Fruit fly (Drosophila melanogaster) Kc167 (cell line): ENCODE measurements around the gene Noc3.

Experiments used
- Myc ChIP-seq: fragments of >200 bp; optimal IDR thresholded peaks from 2 replicates; lab custom pipeline; 2017; ENCODE audit warnings: missing external identifiers
- Sin3A ChIP-seq: fragments of >200 bp; optimal IDR thresholded peaks from 2 replicates; lab custom pipeline; 2018; ENCODE audit warnings: missing external identifiers
- h ChIP-seq: fragments of >200 bp; optimal IDR thresholded peaks from 3 replicates; lab custom pipeline; 2018; ENCODE audit warnings: missing external identifiers
- insv ChIP-seq: fragments of >200 bp; optimal IDR thresholded peaks from 3 replicates; lab custom pipeline; 2018; ENCODE audit warnings: missing external identifiers
- psq ChIP-seq: fragments of >200 bp; optimal IDR thresholded peaks from 2 replicates; lab custom pipeline; 2017; ENCODE audit warnings: missing external identifiers
- ttk ChIP-seq: sonication (Bioruptor generic); optimal IDR thresholded peaks from 2 replicates; lab custom pipeline; 2017; ENCODE audit warnings: missing external identifiers

Noc3 gene

dm6 chr3R:7246889-7247288 lies at the start of gene Noc3, which contains the start of gene CG10053:
Gene Noc3, minus strand, starts transcription at chr3R:7246969.
Gene CG10053, plus strand, starts transcription at chr3R:7247090.
- TF ChIP-seq Sin3A (lab: Kevin White, UChicago) = no peak
- TF ChIP-seq ttk (lab: Kevin White, UChicago) = no peak
- TF ChIP-seq Myc (lab: Kevin White, UChicago) = no peak
- no peak for TF ChIP-seq psq (lab: Kevin White, UChicago)
- TF ChIP-seq h = no peak
- TF ChIP-seq insv = no peak

DNA sequence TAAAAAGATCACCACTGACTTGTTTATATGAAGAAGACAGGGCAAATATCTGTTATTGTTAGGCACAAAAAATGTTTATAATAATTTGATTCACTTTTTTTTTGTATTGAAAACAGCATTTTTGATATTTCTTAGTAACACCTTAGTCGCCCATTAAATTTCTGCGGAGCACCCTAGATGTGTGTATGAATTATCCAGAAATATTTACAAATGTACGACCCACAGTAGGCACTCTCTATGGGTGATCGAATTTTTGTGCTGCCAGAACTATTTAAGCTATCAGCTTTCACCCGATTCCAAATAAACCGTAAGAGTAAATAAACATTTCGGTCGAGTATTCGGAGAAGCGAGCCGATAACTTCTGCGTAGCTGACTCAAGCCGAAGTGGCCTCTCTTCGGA lies 38.9 kb upstream of the Noc3 start, which contains the start of gene RacGAP84C:
RacGAP84C (plus strand) TSS at position 301 of the 400 bp plus-strand sequence.
- TF ChIP-seq insv = no peak
- TF ChIP-seq Myc (lab: Kevin White, UChicago) = no peak
- TF ChIP-seq h = no peak
- TF ChIP-seq psq (lab: Kevin White, UChicago) = no peak
- no peak for TF ChIP-seq Sin3A (lab: Kevin White, UChicago)
- TF ChIP-seq ttk (lab: Kevin White, UChicago) = no peak

DNA sequence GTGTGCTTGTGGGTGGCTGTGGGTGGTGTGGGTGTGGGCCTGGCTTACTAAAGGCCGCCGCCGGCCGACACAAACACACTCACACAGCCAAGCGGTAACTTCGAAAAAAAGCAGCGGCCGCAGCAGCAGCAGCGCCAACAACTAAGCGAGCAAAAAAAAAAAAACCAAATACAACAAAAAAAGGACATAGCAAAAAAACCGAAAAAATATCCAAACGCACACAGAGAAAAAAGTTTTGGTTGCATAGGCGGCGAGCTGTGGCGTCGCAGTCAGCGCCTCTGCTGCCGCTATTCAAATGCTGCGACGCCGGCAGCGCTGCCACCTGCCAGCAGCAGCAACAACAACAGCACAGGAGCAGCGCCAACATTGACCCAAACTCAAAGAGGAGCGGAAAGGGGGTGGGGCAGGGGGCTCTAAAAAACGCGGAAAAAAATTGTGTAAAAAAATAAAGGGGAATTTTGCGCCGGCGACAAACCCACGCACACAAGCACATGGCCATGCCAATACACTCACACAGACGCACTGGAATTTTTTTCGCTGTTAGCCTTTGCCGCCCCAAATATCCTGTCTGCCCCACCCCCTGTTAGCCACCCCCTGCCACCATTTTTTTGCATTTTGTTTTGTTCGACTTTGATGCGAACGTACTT lies 35.6 kb upstream of the Noc3 start:
- TF ChIP-seq Sin3A (lab: Kevin White, UChicago) (no peak), insv (no peak), Myc (lab: Kevin White, UChicago) (no peak), psq (lab: Kevin White, UChicago) (no peak), h (no peak), ttk (lab: Kevin White, UChicago) (no peak)

dm6 chr3R:7276782-7277181 lies 30.0 kb upstream of the Noc3 start:
- TF ChIP-seq ttk (lab: Kevin White, UChicago) (no peak), h (no peak), Sin3A (lab: Kevin White, UChicago) (no peak), insv (no peak), psq (lab: Kevin White, UChicago) (no peak), Myc (lab: Kevin White, UChicago) (no peak)

DNA sequence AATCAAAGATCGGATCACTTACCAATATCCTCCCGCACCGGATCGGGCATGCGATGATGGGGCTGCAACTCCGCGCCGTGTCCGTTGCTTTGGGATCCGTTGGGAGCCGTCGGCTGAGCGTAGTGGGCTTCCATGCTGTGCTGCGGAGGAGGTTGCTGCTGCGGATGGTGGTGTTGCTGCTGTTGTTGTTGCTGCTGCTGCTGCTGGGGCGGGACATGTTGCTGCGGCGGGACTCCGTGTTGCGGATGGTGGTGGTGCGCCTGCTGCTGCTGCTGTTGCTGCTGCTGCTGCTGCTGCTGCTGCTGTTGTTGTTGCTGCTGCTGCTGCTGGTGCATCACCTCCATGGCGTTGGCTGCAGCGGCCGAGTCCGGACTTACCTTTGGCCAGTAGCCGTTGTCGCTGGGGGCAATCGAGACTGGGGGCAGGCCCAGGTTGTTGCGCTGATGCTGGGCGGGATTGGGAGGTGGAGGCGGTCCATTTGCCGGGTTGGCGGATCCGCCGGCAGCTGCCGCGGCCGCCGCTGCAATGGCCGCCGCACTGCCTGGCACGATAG lies 28.3 kb upstream of the Noc3 start:
- no peak for TF ChIP-seq insv
- no peak for TF ChIP-seq psq (lab: Kevin White, UChicago)
- no peak for TF ChIP-seq h
- TF ChIP-seq Sin3A (lab: Kevin White, UChicago) = no peak
- TF ChIP-seq ttk (lab: Kevin White, UChicago) = no peak
- TF ChIP-seq Myc (lab: Kevin White, UChicago) = no peak

DNA sequence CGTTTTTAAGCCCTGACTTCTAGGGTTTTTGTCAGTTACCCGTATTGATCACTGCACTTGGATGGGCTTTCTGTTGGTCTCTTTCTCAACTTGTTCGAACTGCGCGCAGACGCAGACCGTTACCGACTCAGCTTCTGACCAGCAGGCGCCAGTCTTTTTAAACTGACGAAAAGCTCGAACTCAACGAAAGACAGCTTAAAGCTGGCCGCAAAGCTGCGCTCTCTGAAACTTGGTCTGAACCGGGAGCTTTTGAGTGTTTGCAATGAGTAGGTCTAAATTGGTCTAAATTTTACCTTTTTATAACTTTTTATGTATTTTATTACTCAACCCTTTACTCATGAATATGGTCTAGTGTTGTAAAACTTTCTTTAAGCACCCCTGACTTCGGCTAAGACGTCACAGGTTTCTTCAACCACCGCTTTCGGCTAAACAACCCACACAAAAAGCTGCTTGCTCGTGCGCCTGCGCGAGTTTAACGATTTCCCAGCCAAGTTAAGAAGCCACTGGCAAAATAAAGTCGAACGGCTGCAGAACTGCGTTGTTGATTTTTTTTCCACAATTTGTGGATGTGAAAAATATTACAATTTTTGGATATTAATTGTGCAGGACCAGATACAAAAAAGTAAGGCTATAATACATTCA lies 18.9 kb upstream of the Noc3 start, which contains the start of the genes Gld and Syt4:
Gld (minus strand) TSS at position 137 of the 642 bp plus-strand sequence.
Syt4 (plus strand) TSS at position 499 of the 642 bp plus-strand sequence.
- TF ChIP-seq ttk (lab: Kevin White, UChicago) = no peak
- no peak for TF ChIP-seq insv
- TF ChIP-seq h = no peak
- TF ChIP-seq Myc (lab: Kevin White, UChicago) = no peak
- no peak for TF ChIP-seq Sin3A (lab: Kevin White, UChicago)
- TF ChIP-seq psq (lab: Kevin White, UChicago) = no peak

- TF ChIP-seq psq (lab: Kevin White, UChicago) (no peak), Myc (lab: Kevin White, UChicago) (no peak), insv (no peak), Sin3A (lab: Kevin White, UChicago) (no peak), h (no peak), ttk (lab: Kevin White, UChicago) (no peak)
These were observed 12.8 kb upstream of the Noc3 start for dm6 chr3R:7259554-7259953.

dm6 chr3R:7251857-7252256 lies 5.1 kb upstream of the Noc3 start, which contains the start of gene Obp84a:
Gene Obp84a, minus strand, starts transcription at chr3R:7251957.
- TF ChIP-seq insv (no peak), Sin3A (lab: Kevin White, UChicago) (no peak), psq (lab: Kevin White, UChicago) (no peak), ttk (lab: Kevin White, UChicago) (no peak), Myc (lab: Kevin White, UChicago) (no peak), h (no peak)

DNA sequence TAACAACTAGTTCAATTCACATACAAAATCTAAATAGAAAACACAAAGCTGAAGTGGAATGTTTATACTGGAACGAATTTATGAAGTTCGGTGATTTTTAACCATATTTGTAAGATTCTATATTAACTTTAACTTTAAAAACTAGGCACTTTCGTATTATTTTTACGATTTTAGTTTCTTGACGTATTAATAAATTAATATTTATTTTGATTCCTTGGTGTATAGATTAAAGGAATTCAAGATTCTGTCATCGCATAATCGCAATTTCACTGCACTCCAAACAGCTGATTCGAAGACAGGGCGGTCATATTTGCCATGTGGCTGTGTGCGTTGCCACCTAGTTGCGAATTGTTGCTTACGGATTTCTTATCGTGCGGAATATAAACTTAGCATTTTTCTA lies 2.7 kb upstream of the Noc3 start, which contains the start of the genes CG1227 and Dtwd2:
CG1227 (minus strand) TSS at position 279 of the 400 bp plus-strand sequence.
Dtwd2 (plus strand) TSS at position 336 of the 400 bp plus-strand sequence.
- TF ChIP-seq h = no peak
- no peak for TF ChIP-seq ttk (lab: Kevin White, UChicago)
- no peak for TF ChIP-seq Sin3A (lab: Kevin White, UChicago)
- TF ChIP-seq Myc (lab: Kevin White, UChicago) = no peak
- TF ChIP-seq insv = no peak

DNA sequence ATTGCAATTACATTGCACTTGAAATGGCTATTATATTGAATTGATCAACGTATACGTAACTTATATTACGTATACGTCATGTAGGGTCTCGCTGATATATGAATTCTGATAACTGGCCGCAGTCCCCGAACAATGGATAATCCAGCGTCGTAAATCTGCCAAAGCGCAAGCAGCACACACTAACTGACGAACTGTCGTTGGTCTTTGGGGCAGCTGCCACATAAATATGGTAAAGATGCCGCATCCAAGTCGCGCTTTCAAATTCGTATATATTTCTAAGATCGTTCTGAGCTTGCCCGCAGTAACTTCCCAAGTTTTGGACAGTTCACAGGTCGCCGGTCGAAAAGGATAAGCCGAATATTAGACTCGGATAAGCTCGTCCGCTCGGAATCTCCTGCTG lies 5.3 kb downstream of the Noc3 start, which contains the start of gene CG14607:
CG14607 (plus strand) TSS at position 301 of the 400 bp plus-strand sequence.
- no peak for TF ChIP-seq Myc (lab: Kevin White, UChicago)
- no peak for TF ChIP-seq Sin3A (lab: Kevin White, UChicago)
- no peak for TF ChIP-seq psq (lab: Kevin White, UChicago)
- TF ChIP-seq h = no peak

DNA sequence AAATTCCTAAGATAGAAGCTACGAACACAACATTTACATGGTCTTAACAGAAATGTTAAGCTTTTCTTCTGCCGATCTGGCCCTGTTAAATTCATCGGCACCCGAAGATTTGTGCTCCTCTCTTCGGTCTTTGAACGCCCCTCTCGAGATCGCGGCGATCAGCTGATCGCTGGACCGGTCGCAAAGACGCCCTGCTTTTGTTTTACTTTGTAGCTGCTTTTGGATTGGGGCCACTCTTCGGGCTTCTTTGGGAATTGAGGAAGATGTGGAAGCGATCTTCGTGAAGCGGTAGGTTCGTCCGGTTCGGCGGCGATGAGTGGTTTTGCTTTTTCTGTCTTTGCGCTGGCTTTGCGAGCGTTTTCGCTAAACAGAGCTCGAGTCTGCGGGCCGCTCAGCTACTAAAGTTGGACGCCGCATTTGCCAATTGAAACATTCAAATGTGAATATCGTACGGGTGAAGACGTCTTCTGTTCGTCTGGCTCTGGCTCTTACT lies 22.8 kb downstream of the Noc3 start, which contains the start of gene thw:
thw (plus strand) TSS at position 443 of the 493 bp plus-strand sequence.
- TF ChIP-seq insv (no peak), ttk (lab: Kevin White, UChicago) (no peak), Myc (lab: Kevin White, UChicago) (no peak), psq (lab: Kevin White, UChicago) (no peak), Sin3A (lab: Kevin White, UChicago) (no peak)
